Worm (Caenorhabditis elegans) whole organism, L2 larva: ENCODE data around the gene F49H6.12.

Experiments used
- aly-2 ChIP-seq: fragments of 150-350 bp; optimal IDR thresholded peaks from 2 replicates; lab custom pipeline; 2014; ENCODE audit warnings: missing biosample characterization, missing genetic modification characterization
- elt-1 ChIP-seq: fragments of 150-350 bp; optimal IDR thresholded peaks from 2 replicates; lab custom pipeline; 2014; ENCODE audit warnings: missing biosample characterization, missing genetic modification characterization
- lin-13 ChIP-seq: fragments of 150-350 bp; optimal IDR thresholded peaks from 2 replicates; lab custom pipeline; 2014; ENCODE audit warnings: missing biosample characterization, missing genetic modification reagents, missing genetic modification characterization
- mdl-1 ChIP-seq, 2 experiments: fragments of 150-350 bp in 1 of 2; sonication (generic microtip) in 1 of 2; optimal IDR thresholded peaks; 2 replicates each; lab custom pipeline; 2017; ENCODE audit warnings: missing biosample characterization in 2 of 2, missing genetic modification characterization in 2 of 2
- nhr-237 ChIP-seq: fragments of 150-350 bp; optimal IDR thresholded peaks from 2 replicates; lab custom pipeline; 2014; ENCODE audit warnings: missing biosample characterization, missing genetic modification characterization
- nhr-77 ChIP-seq: fragments of 150-350 bp; optimal IDR thresholded peaks from 2 replicates; lab custom pipeline; 2014; ENCODE audit warnings: missing biosample characterization, missing genetic modification characterization
- ztf-1 ChIP-seq: fragments of 200-800 bp; sonication (Bioruptor generic); conservative IDR thresholded peaks from 2 replicates; pipeline ENCODE4 v1.3.6; 2022; ENCODE audit warnings: missing genetic modification characterization, missing compliant biosample characterization

ce11 chrV:16974919-16975318 is 46.3 kb downstream of the F49H6.12 start, which contains the start of gene srx-54:
- no peak for TF ChIP-seq nhr-237
- TF ChIP-seq elt-1 (tag; lab: Kevin White, UChicago), result no peak
- no peak for TF ChIP-seq mdl-1 (tag; optimal IDR thresholded peaks at IDR 0.05; lab: Kevin White, UChicago)
- TF ChIP-seq aly-2 (tag; lab: Kevin White, UChicago), result no peak
- no peak for TF ChIP-seq nhr-77 (tag; lab: Kevin White, UChicago)
- TF ChIP-seq lin-13 (GFP tag; lab: Kevin White, UChicago), result no peak
- no peak for TF ChIP-seq ztf-1 (GFP tag; lab: Robert Waterston, UW)
